Worm (Caenorhabditis elegans) whole organism, L2 larva: ENCODE data around the gene M60.4.

Experiments used
- C34F6.9 ChIP-seq: fragments of 150-350 bp; optimal IDR thresholded peaks from 2 replicates; lab custom pipeline; 2014; ENCODE audit warnings: missing biosample characterization, missing genetic modification characterization
- F13H6.1 ChIP-seq: sonication (generic microtip); optimal IDR thresholded peaks from 2 replicates; lab custom pipeline; 2016; ENCODE audit warnings: missing genetic modification characterization, missing compliant biosample characterization
- ZK546.5 ChIP-seq: sonication (generic microtip); optimal IDR thresholded peaks from 2 replicates; lab custom pipeline; 2017; ENCODE audit warnings: missing biosample characterization, missing genetic modification characterization
- aly-2 ChIP-seq: fragments of 150-350 bp; optimal IDR thresholded peaks from 2 replicates; lab custom pipeline; 2014; ENCODE audit warnings: missing biosample characterization, missing genetic modification characterization
- ama-1 ChIP-seq: fragments of 150-350 bp; optimal IDR thresholded peaks from 2 replicates; lab custom pipeline; 2018; ENCODE audit warnings: inconsistent platforms
- blmp-1 ChIP-seq: sonication (generic microtip); optimal IDR thresholded peaks from 2 replicates; lab custom pipeline; 2017; ENCODE audit warnings: missing genetic modification characterization, mild to moderate bottlenecking, missing compliant biosample characterization, antibody characterized with exemption, moderate library complexity; ENCODE audit not compliant: insufficient read depth
- crh-2 ChIP-seq: sonication (generic microtip); optimal IDR thresholded peaks from 2 replicates; lab custom pipeline; 2017; ENCODE audit warnings: missing biosample characterization, missing genetic modification characterization
- elt-3 ChIP-seq: sonication (generic microtip); optimal IDR thresholded peaks from 2 replicates; lab custom pipeline; 2017; ENCODE audit warnings: missing biosample characterization, missing genetic modification characterization
- fos-1 ChIP-seq: fragments of 150-350 bp; optimal IDR thresholded peaks from 2 replicates; lab custom pipeline; 2014; ENCODE audit warnings: missing biosample characterization, missing genetic modification characterization
- gmeb-1 ChIP-seq: fragments of 150-350 bp; optimal IDR thresholded peaks from 2 replicates; lab custom pipeline; 2014; ENCODE audit warnings: missing biosample characterization, missing genetic modification characterization
- lin-11 ChIP-seq: fragments of 150-350 bp; sonication (generic microtip); optimal IDR thresholded peaks from 2 replicates; lab custom pipeline; 2014; ENCODE audit warnings: missing biosample characterization, missing genetic modification characterization, inconsistent platforms, mixed read lengths
- lin-13 ChIP-seq: fragments of 150-350 bp; optimal IDR thresholded peaks from 2 replicates; lab custom pipeline; 2014; ENCODE audit warnings: missing biosample characterization, missing genetic modification reagents, missing genetic modification characterization
- lin-39 ChIP-seq: fragments of 150-350 bp; optimal IDR thresholded peaks from 2 replicates; lab custom pipeline; 2014; ENCODE audit warnings: missing biosample characterization, missing genetic modification reagents, missing genetic modification characterization
- lsy-2 ChIP-seq, 2 experiments: fragments of 150-350 bp in 1 of 2; sonication (generic microtip) in 1 of 2; optimal IDR thresholded peaks; 2 replicates each; lab custom pipeline; 2014 to 2017; ENCODE audit warnings: missing biosample characterization in 2 of 2, missing genetic modification characterization in 2 of 2
- mdl-1 ChIP-seq, 2 experiments: fragments of 150-350 bp in 1 of 2; sonication (generic microtip) in 1 of 2; optimal IDR thresholded peaks; 2 replicates each; lab custom pipeline; 2017; ENCODE audit warnings: missing biosample characterization in 2 of 2, missing genetic modification characterization in 2 of 2
- nhr-129 ChIP-seq: fragments of 150-350 bp; optimal IDR thresholded peaks from 2 replicates; lab custom pipeline; 2014; ENCODE audit warnings: missing biosample characterization, missing genetic modification characterization
- nhr-21 ChIP-seq: fragments of 150-350 bp; optimal IDR thresholded peaks from 2 replicates; lab custom pipeline; 2014; ENCODE audit warnings: missing biosample characterization, missing genetic modification characterization
- nhr-23 ChIP-seq: fragments of 150-350 bp; optimal IDR thresholded peaks from 2 replicates; lab custom pipeline; 2014; ENCODE audit warnings: missing biosample characterization, missing genetic modification reagents, missing genetic modification characterization
- nhr-237 ChIP-seq: fragments of 150-350 bp; optimal IDR thresholded peaks from 2 replicates; lab custom pipeline; 2014; ENCODE audit warnings: missing biosample characterization, missing genetic modification characterization
- nhr-25 ChIP-seq: fragments of 150-350 bp; sonication (generic microtip); optimal IDR thresholded peaks from 3 replicates; lab custom pipeline; 2014; ENCODE audit warnings: missing biosample characterization, missing genetic modification characterization
- nhr-6 ChIP-seq: fragments of 150-350 bp; optimal IDR thresholded peaks from 2 replicates; lab custom pipeline; 2014; ENCODE audit warnings: missing biosample characterization, missing genetic modification characterization
- nhr-77 ChIP-seq: fragments of 150-350 bp; optimal IDR thresholded peaks from 2 replicates; lab custom pipeline; 2014; ENCODE audit warnings: missing biosample characterization, missing genetic modification characterization
- peb-1 ChIP-seq: fragments of 150-350 bp; optimal IDR thresholded peaks from 2 replicates; lab custom pipeline; 2014; ENCODE audit warnings: missing biosample characterization, missing genetic modification characterization
- sem-4 ChIP-seq: fragments of 150-350 bp; optimal IDR thresholded peaks from 2 replicates; lab custom pipeline; 2014; ENCODE audit warnings: missing biosample characterization, missing genetic modification reagents, missing genetic modification characterization
- skn-1 ChIP-seq: sonication (generic microtip); optimal IDR thresholded peaks from 2 replicates; lab custom pipeline; 2017; ENCODE audit warnings: missing biosample characterization, missing genetic modification characterization
- sma-3 ChIP-seq: sonication (generic microtip); optimal IDR thresholded peaks from 2 replicates; lab custom pipeline; 2016; ENCODE audit warnings: missing genetic modification reagents, missing genetic modification characterization, missing compliant biosample characterization
- sma-9 ChIP-seq, 2 experiments: fragments of 150-350 bp in 1 of 2; sonication (generic microtip) in 1 of 2; optimal IDR thresholded peaks; 2 replicates each; lab custom pipeline; 2014 to 2016; ENCODE audit warnings: missing genetic modification characterization in 2 of 2, mild to moderate bottlenecking in 1 of 2, missing biosample characterization in 1 of 2, missing compliant biosample characterization in 1 of 2, missing genetic modification reagents in 1 of 2, moderate library complexity in 1 of 2
- snpc-4 ChIP-seq: fragments of 150-350 bp; optimal IDR thresholded peaks from 2 replicates; lab custom pipeline; 2014; ENCODE audit warnings: missing biosample characterization, missing genetic modification characterization
- unc-39 ChIP-seq: fragments of 150-350 bp; optimal IDR thresholded peaks from 2 replicates; lab custom pipeline; 2014; ENCODE audit warnings: missing biosample characterization, missing genetic modification characterization
- unc-55 ChIP-seq: fragments of 150-350 bp; sonication (generic microtip); optimal IDR thresholded peaks from 3 replicates; lab custom pipeline; 2014; ENCODE audit warnings: missing biosample characterization, missing genetic modification reagents, missing genetic modification characterization
- zag-1 ChIP-seq: fragments of 150-350 bp; optimal IDR thresholded peaks from 2 replicates; lab custom pipeline; 2014; ENCODE audit warnings: missing biosample characterization, missing genetic modification characterization
- ztf-1 ChIP-seq: fragments of 200-800 bp; sonication (Bioruptor generic); conservative IDR thresholded peaks from 2 replicates; pipeline ENCODE4 v1.3.6; 2022; ENCODE audit warnings: missing genetic modification characterization, missing compliant biosample characterization
- ztf-11 ChIP-seq: sonication (generic microtip); optimal IDR thresholded peaks from 2 replicates; lab custom pipeline; 2017; ENCODE audit warnings: missing biosample characterization, missing genetic modification characterization

Gene M60.4

ce11 chrX:8216957-8217356, 19.2 kb downstream of the M60.4 start:
- TF ChIP-seq unc-55 (GFP tag; lab: Kevin White, UChicago) (no peak), nhr-21 (tag; lab: Kevin White, UChicago) (no peak), ztf-1 (no peak), aly-2 (tag; lab: Kevin White, UChicago) (no peak), mdl-1 (tag; optimal IDR thresholded peaks at IDR 0.05; lab: Kevin White, UChicago) (no peak), nhr-25 (tag; lab: Kevin White, UChicago) (no peak), sem-4 (tag; lab: Kevin White, UChicago) (no peak), gmeb-1 (tag; lab: Kevin White, UChicago) (no peak), nhr-6 (no peak), blmp-1 (no peak), zag-1 (tag; lab: Kevin White, UChicago) (no peak), ztf-11 (tag; lab: Kevin White, UChicago) (no peak), fos-1 (tag; lab: Kevin White, UChicago) (no peak), unc-39 (tag; lab: Kevin White, UChicago) (no peak)

- TF ChIP-seq nhr-237 = no peak
- no peak for TF ChIP-seq lin-39 (tag; lab: Kevin White, UChicago)
- TF ChIP-seq F13H6.1 (tag; lab: Kevin White, UChicago) = no peak
- no peak for TF ChIP-seq lin-13 (GFP tag; lab: Kevin White, UChicago)
- no peak for TF ChIP-seq gmeb-1 (tag; lab: Kevin White, UChicago)
- no peak for TF ChIP-seq snpc-4 (tag; lab: Kevin White, UChicago)
- TF ChIP-seq nhr-23 (tag; lab: Kevin White, UChicago) = no peak
- no peak for TF ChIP-seq skn-1 (tag; lab: Kevin White, UChicago)
Measured at ce11 chrX:8214424-8215115, 21.5 kb downstream of the M60.4 start, which contains the start of gene C47D2.1. TSS of gene C47D2.1 (plus strand) at chrX:8215065.

ce11 chrX:8210999-8211398, 25.1 kb downstream of the M60.4 start, which contains the start of gene cdd-1:
TSS of gene cdd-1 (minus strand) at chrX:8211149.
- TF ChIP-seq sma-3 (GFP tag; lab: Kevin White, UChicago) (peak; percentile 44), crh-2 (peak; percentile 79), unc-39 (tag; lab: Kevin White, UChicago) (no peak), sma-9 (GFP tag; optimal IDR thresholded peaks at IDR 0.05; lab: Kevin White, UChicago) (peak; percentile 66), sma-9 (tag; optimal IDR thresholded peaks at IDR 0.05; lab: Kevin White, UChicago) (no peak), F13H6.1 (tag; lab: Kevin White, UChicago) (peak; percentile 43), nhr-6 (no peak), ZK546.5 (tag; lab: Kevin White, UChicago) (no peak), gmeb-1 (tag; lab: Kevin White, UChicago) (peak; percentile 43), elt-3 (no peak), fos-1 (tag; lab: Kevin White, UChicago) (peak; percentile 60), lsy-2 (tag; optimal IDR thresholded peaks at IDR 0.05; lab: Kevin White, UChicago) (peak in 1 of 2 experiments; percentile 14), nhr-129 (tag; lab: Kevin White, UChicago) (peak; percentile 4), blmp-1 (peak; percentile 2), ama-1 (lab: Kevin White, UChicago) (peak; percentile 19)

ce11 chrX:8205919-8206318, 30.2 kb downstream of the M60.4 start:
- peak in 1 of 2 experiments; percentile 60 for TF ChIP-seq lsy-2 (tag; optimal IDR thresholded peaks at IDR 0.05; lab: Kevin White, UChicago)
- TF ChIP-seq nhr-129 (tag; lab: Kevin White, UChicago) = peak; percentile 74
- TF ChIP-seq fos-1 (tag; lab: Kevin White, UChicago) = peak; percentile 15
- TF ChIP-seq mdl-1 (tag; optimal IDR thresholded peaks at IDR 0.05; lab: Kevin White, UChicago) = peak in 1 of 2 experiments; percentile 58
- TF ChIP-seq sma-3 (GFP tag; lab: Kevin White, UChicago) = no peak
- TF ChIP-seq ama-1 (lab: Kevin White, UChicago) = no peak
- TF ChIP-seq nhr-237 = no peak
- TF ChIP-seq lin-11 = peak; percentile 3
- TF ChIP-seq C34F6.9 (tag; lab: Kevin White, UChicago) = peak; percentile 65
- peak; percentile 33 for TF ChIP-seq crh-2
- peak; percentile 68 for TF ChIP-seq sma-9 (GFP tag; optimal IDR thresholded peaks at IDR 0.05; lab: Kevin White, UChicago)
- no peak for TF ChIP-seq sma-9 (tag; optimal IDR thresholded peaks at IDR 0.05; lab: Kevin White, UChicago)
- peak; percentile 67 for TF ChIP-seq zag-1 (tag; lab: Kevin White, UChicago)
- TF ChIP-seq nhr-77 (tag; lab: Kevin White, UChicago) = no peak
- peak; percentile 87 for TF ChIP-seq unc-55 (GFP tag; lab: Kevin White, UChicago)
- TF ChIP-seq peb-1 = no peak
- TF ChIP-seq F13H6.1 (tag; lab: Kevin White, UChicago) = peak; percentile 56
- no peak for TF ChIP-seq elt-3
